Worm (Caenorhabditis elegans): ENCODE data around the gene lin-1.

- TF ChIP-seq nfya-1 (tag; optimal IDR thresholded peaks at IDR 0.05) (no peak), pat-9 (tag; optimal IDR thresholded peaks at IDR 0.05) (no peak), pqm-1 (tag; optimal IDR thresholded peaks at IDR 0.05) (no peak)
Measured at ce11 chrIV:2292119-2292518, 8.0 kb downstream of the lin-1 start.

All from whole organism, late embryonic.